Fruit fly (Drosophila melanogaster) whole organism, embryonic: ENCODE data around the gene Sclp.

Source experiments
- B-H2 ChIP-seq: fragments of 200-800 bp; sonication (Bioruptor generic); optimal IDR thresholded peaks from 2 replicates; lab custom pipeline; 2018; ENCODE audit warnings: missing biosample characterization, mild to moderate bottlenecking, missing genetic modification characterization
- Bdp1 ChIP-seq: fragments of 200-800 bp; sonication (Bioruptor generic); optimal IDR thresholded peaks from 3 replicates; lab custom pipeline; 2016; ENCODE audit warnings: missing biosample characterization, missing genetic modification characterization
- Bteb2 ChIP-seq: fragments of 200-800 bp; sonication (Bioruptor generic); optimal IDR thresholded peaks from 2 replicates; lab custom pipeline; 2016; ENCODE audit warnings: missing biosample characterization, missing genetic modification characterization
- C15 ChIP-seq: fragments of 200-800 bp; sonication (Bioruptor generic); IDR thresholded peaks from 3 replicates; pipeline ENCODE4 v1.3.6; 2022; ENCODE audit warnings: missing biosample characterization, missing genetic modification characterization
- CG10565 ChIP-seq: fragments of 200-800 bp; sonication (Bioruptor generic); optimal IDR thresholded peaks from 3 replicates; lab custom pipeline; 2016; ENCODE audit warnings: missing biosample characterization, mild to moderate bottlenecking, missing genetic modification characterization
- CG13624 ChIP-seq: fragments of 200-800 bp; sonication (Bioruptor generic); optimal IDR thresholded peaks from 2 replicates; lab custom pipeline; 2016; ENCODE audit warnings: missing biosample characterization, missing genetic modification characterization
- CG14014 ChIP-seq: fragments of 200-800 bp; sonication (Bioruptor generic); IDR thresholded peaks from 2 replicates; pipeline ENCODE4 v1.3.6; 2022; ENCODE audit warnings: missing biosample characterization, missing genetic modification characterization
- CG14860 ChIP-seq: fragments of 200-800 bp; sonication (Bioruptor generic); IDR thresholded peaks from 3 replicates; pipeline ENCODE4 v1.3.6; 2022; ENCODE audit warnings: missing biosample characterization, missing genetic modification characterization; ENCODE audit not compliant: partially characterized antibody
- CG14965 ChIP-seq: fragments of 200-800 bp; sonication (Bioruptor generic); optimal IDR thresholded peaks from 2 replicates; lab custom pipeline; 2016; ENCODE audit warnings: missing biosample characterization, missing genetic modification characterization, borderline replicate concordance
- CG15601 ChIP-seq: fragments of 200-800 bp; sonication (Bioruptor generic); optimal IDR thresholded peaks from 3 replicates; lab custom pipeline; 2019; ENCODE audit warnings: missing biosample characterization, mild to moderate bottlenecking, missing genetic modification characterization, moderate library complexity
- CG16813 ChIP-seq: fragments of 200-800 bp; sonication (Bioruptor generic); IDR thresholded peaks from 3 replicates; pipeline ENCODE4 v1.3.6; 2022; ENCODE audit warnings: missing biosample characterization, missing genetic modification characterization; ENCODE audit not compliant: partially characterized antibody
- CG17829 ChIP-seq: fragments of 200-800 bp; optimal IDR thresholded peaks from 2 replicates; lab custom pipeline; 2019; ENCODE audit warnings: missing biosample characterization, mild to moderate bottlenecking, missing genetic modification characterization, moderate library complexity
- CG2678 ChIP-seq: fragments of 200-800 bp; sonication (Bioruptor generic); optimal IDR thresholded peaks from 3 replicates; lab custom pipeline; 2019; ENCODE audit warnings: missing biosample characterization, mild to moderate bottlenecking, missing genetic modification characterization, moderate library complexity
- CG2712 ChIP-seq: fragments of 200-800 bp; optimal IDR thresholded peaks from 3 replicates; lab custom pipeline; 2019; ENCODE audit warnings: missing biosample characterization, mild to moderate bottlenecking, missing genetic modification characterization, moderate library complexity
- CG31365 ChIP-seq: fragments of 200-800 bp; sonication (Bioruptor generic); optimal IDR thresholded peaks from 2 replicates; lab custom pipeline; 2018; ENCODE audit warnings: missing biosample characterization, mild to moderate bottlenecking, missing genetic modification characterization
- CG34224 ChIP-seq: fragments of 200-800 bp; sonication (Bioruptor generic); IDR thresholded peaks from 3 replicates; pipeline ENCODE4 v1.3.6; 2022; ENCODE audit warnings: missing biosample characterization, missing genetic modification characterization; ENCODE audit not compliant: partially characterized antibody
- CG4360 ChIP-seq: fragments of 200-800 bp; sonication (Bioruptor generic); IDR thresholded peaks from 2 replicates; pipeline ENCODE4 v1.3.6; 2022; ENCODE audit warnings: missing biosample characterization, missing genetic modification characterization
- CG4424 ChIP-seq: fragments of 200-800 bp; sonication (Bioruptor generic); optimal IDR thresholded peaks from 3 replicates; lab custom pipeline; 2016; ENCODE audit warnings: missing biosample characterization, missing genetic modification characterization
- CG9876 ChIP-seq: fragments of 200-800 bp; sonication (Bioruptor generic); optimal IDR thresholded peaks from 2 replicates; lab custom pipeline; 2016; ENCODE audit warnings: missing biosample characterization, missing genetic modification characterization
- CHES-1-like ChIP-seq: fragments of 200-800 bp; sonication (Bioruptor generic); optimal IDR thresholded peaks from 2 replicates; lab custom pipeline; 2016; ENCODE audit warnings: missing biosample characterization, missing genetic modification characterization
- D19B ChIP-seq: fragments of 200-800 bp; sonication (Bioruptor generic); optimal IDR thresholded peaks from 2 replicates; lab custom pipeline; 2017; ENCODE audit warnings: missing biosample characterization, mild to moderate bottlenecking, missing genetic modification characterization
- Dek ChIP-seq: fragments of 200-800 bp; sonication (Bioruptor generic); optimal IDR thresholded peaks from 3 replicates; lab custom pipeline; 2019; ENCODE audit warnings: missing biosample characterization, mild to moderate bottlenecking, missing genetic modification characterization, moderate library complexity
- HHEX ChIP-seq: fragments of 200-800 bp; sonication (Bioruptor generic); optimal IDR thresholded peaks from 3 replicates; lab custom pipeline; 2017; ENCODE audit warnings: missing biosample characterization, mild to moderate bottlenecking, missing genetic modification characterization, missing genetic modification reagents
- HLH54F ChIP-seq: fragments of 200-800 bp; sonication (Bioruptor generic); optimal IDR thresholded peaks from 3 replicates; lab custom pipeline; 2016; ENCODE audit warnings: missing biosample characterization, missing genetic modification characterization
- HmgD ChIP-seq: fragments of 200-800 bp; sonication (Bioruptor generic); optimal IDR thresholded peaks from 3 replicates; lab custom pipeline; 2016; ENCODE audit warnings: missing biosample characterization, missing genetic modification characterization
- Meics ChIP-seq: fragments of 200-800 bp; sonication (Bioruptor generic); optimal IDR thresholded peaks from 2 replicates; lab custom pipeline; 2017; ENCODE audit warnings: missing biosample characterization, mild to moderate bottlenecking, missing genetic modification characterization
- Nf-YC ChIP-seq: fragments of 200-800 bp; optimal IDR thresholded peaks from 3 replicates; lab custom pipeline; 2019; ENCODE audit warnings: missing biosample characterization, mild to moderate bottlenecking, missing genetic modification characterization, moderate library complexity
- Sin3A ChIP-seq: fragments of >200 bp; optimal IDR thresholded peaks from 2 replicates; lab custom pipeline; 2018
- Trl ChIP-seq, 3 experiments: fragments of >200 bp in 2 of 3; fragments of 200-800 bp in 1 of 3; sonication (Bioruptor generic) in 1 of 3; optimal IDR thresholded peaks; 2 replicates in 1 of 3; 3 replicates in 2 of 3; lab custom pipeline; 2016 to 2017; ENCODE audit warnings: missing biosample characterization in 1 of 3, missing genetic modification characterization in 1 of 3
- Usf ChIP-seq: fragments of 200-800 bp; sonication (Bioruptor generic); optimal IDR thresholded peaks from 2 replicates; lab custom pipeline; 2017; ENCODE audit warnings: missing genotype, missing biosample characterization, missing genetic modification characterization
- Xbp1 ChIP-seq: fragments of 200-800 bp; sonication (Bioruptor generic); optimal IDR thresholded peaks from 3 replicates; lab custom pipeline; 2016; ENCODE audit warnings: missing biosample characterization, mild to moderate bottlenecking, missing genetic modification characterization
- ac ChIP-seq: fragments of 200-800 bp; sonication (Bioruptor generic); optimal IDR thresholded peaks from 3 replicates; lab custom pipeline; 2017; ENCODE audit warnings: missing biosample characterization, mild to moderate bottlenecking, missing genetic modification characterization
- ash1 ChIP-seq: fragments of 200-800 bp; sonication (Bioruptor generic); optimal IDR thresholded peaks from 2 replicates; lab custom pipeline; 2018; ENCODE audit warnings: missing biosample characterization, mild to moderate bottlenecking, missing genetic modification characterization
- caup ChIP-seq: fragments of 200-800 bp; sonication (Bioruptor generic); optimal IDR thresholded peaks from 3 replicates; lab custom pipeline; 2017; ENCODE audit warnings: missing biosample characterization, mild to moderate bottlenecking, missing genetic modification characterization, moderate library complexity; ENCODE audit not compliant: severe bottlenecking
- chif ChIP-seq, 2 experiments: fragments of 200-800 bp; sonication (Bioruptor generic); optimal IDR thresholded peaks; 3 replicates each; lab custom pipeline; 2016; ENCODE audit warnings: missing biosample characterization in 2 of 2, missing genetic modification characterization in 2 of 2
- chinmo ChIP-seq: fragments of 200-800 bp; sonication (Bioruptor generic); IDR thresholded peaks from 4 replicates; pipeline ENCODE4 v1.3.6; 2022; ENCODE audit warnings: missing biosample characterization, missing genetic modification characterization; ENCODE audit not compliant: partially characterized antibody
- dati ChIP-seq: fragments of 200-800 bp; sonication (Bioruptor generic); IDR thresholded peaks from 2 replicates; pipeline ENCODE4 v1.3.6; 2022; ENCODE audit warnings: missing biosample characterization, missing genetic modification characterization
- fd96Cb ChIP-seq: fragments of 200-800 bp; sonication (Bioruptor generic); optimal IDR thresholded peaks from 2 replicates; lab custom pipeline; 2018; ENCODE audit warnings: missing biosample characterization, mild to moderate bottlenecking, missing genetic modification characterization, moderate library complexity
- gfzf ChIP-seq: fragments of 200-800 bp; sonication (Bioruptor generic); optimal IDR thresholded peaks from 2 replicates; lab custom pipeline; 2016; ENCODE audit warnings: missing biosample characterization, mild to moderate bottlenecking, missing genetic modification characterization, moderate library complexity
- gt ChIP-seq: fragments of 200-800 bp; sonication (Bioruptor generic); IDR thresholded peaks from 2 replicates; pipeline ENCODE4 v1.3.6; 2022; ENCODE audit warnings: missing biosample characterization, missing genetic modification characterization
- her ChIP-seq: fragments of 200-800 bp; sonication (Bioruptor generic); optimal IDR thresholded peaks from 2 replicates; lab custom pipeline; 2016; ENCODE audit warnings: missing biosample characterization, missing genetic modification characterization
- knrl ChIP-seq: fragments of 200-800 bp; sonication (Bioruptor generic); IDR thresholded peaks from 3 replicates; pipeline ENCODE4 v1.3.6; 2022; ENCODE audit warnings: missing biosample characterization, missing genetic modification characterization; ENCODE audit not compliant: partially characterized antibody
- lab ChIP-seq: fragments of 200-800 bp; sonication (Bioruptor generic); optimal IDR thresholded peaks from 3 replicates; lab custom pipeline; 2017; ENCODE audit warnings: missing biosample characterization, missing genetic modification characterization, mild to moderate bottlenecking, moderate library complexity, missing genetic modification reagents
- nerfin-2 ChIP-seq: fragments of 200-800 bp; sonication (Bioruptor generic); IDR thresholded peaks from 2 replicates; pipeline ENCODE4 v1.3.6; 2022; ENCODE audit warnings: missing biosample characterization, missing genetic modification characterization; ENCODE audit not compliant: partially characterized antibody
- pzg ChIP-seq: fragments of 200-800 bp; sonication (Bioruptor generic); optimal IDR thresholded peaks from 3 replicates; lab custom pipeline; 2018; ENCODE audit warnings: missing biosample characterization, mild to moderate bottlenecking, missing genetic modification characterization, moderate library complexity
- tgo ChIP-seq: fragments of 200-800 bp; sonication (Bioruptor generic); IDR thresholded peaks from 3 replicates; pipeline ENCODE4 v1.3.6; 2022; ENCODE audit warnings: missing biosample characterization, missing genetic modification characterization
- tll ChIP-seq, 2 experiments: fragments of 200-800 bp in 1 of 2; fragments of >200 bp in 1 of 2; sonication (Bioruptor generic) in 1 of 2; optimal IDR thresholded peaks; 2 replicates each; lab custom pipeline; 2017 to 2019; ENCODE audit warnings: missing biosample characterization in 2 of 2, missing genetic modification characterization in 2 of 2, mild to moderate bottlenecking in 1 of 2, moderate library complexity in 1 of 2
- tna ChIP-seq: fragments of 200-800 bp; sonication (Bioruptor generic); IDR thresholded peaks from 2 replicates; pipeline ENCODE4 v1.3.6; 2022; ENCODE audit warnings: missing biosample characterization, missing genetic modification characterization; ENCODE audit not compliant: partially characterized antibody
- vnd ChIP-seq: fragments of 200-800 bp; sonication (Bioruptor generic); IDR thresholded peaks from 3 replicates; pipeline ENCODE4 v1.3.6; 2022; ENCODE audit warnings: missing biosample characterization, missing genetic modification characterization; ENCODE audit not compliant: partially characterized antibody

Gene Sclp

DNA sequence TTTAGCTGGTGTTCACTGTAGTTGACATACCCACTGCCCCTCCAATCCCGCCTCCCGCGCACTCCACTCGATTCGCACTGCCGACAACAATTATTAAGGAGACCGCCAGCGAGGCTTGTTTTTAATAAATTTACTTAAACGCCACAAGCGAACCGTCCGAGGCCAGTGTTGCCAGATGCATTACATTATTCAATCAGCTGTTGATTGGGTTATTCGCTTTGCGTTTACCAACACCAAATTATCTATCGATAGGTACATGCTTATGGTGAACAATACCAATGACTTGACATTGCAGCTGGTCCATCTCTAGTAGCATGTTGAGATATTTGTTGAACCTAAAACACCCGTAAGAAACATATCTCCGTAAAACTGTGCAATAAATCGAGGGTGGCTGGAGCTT is 37.5 kb downstream of the Sclp start, which contains the start of the genes CG10353 and SelG (continued):
- TF ChIP-seq HHEX (GFP tag; lab: Kevin White, UChicago) (peak; percentile 2), Sin3A (peak; percentile 35), Meics (peak; percentile 8), CG2678 (tag; lab: Kevin White, UChicago) (peak; percentile 13), vnd (peak; percentile 63), Bteb2 (GFP tag; lab: Kevin White, UChicago) (peak; percentile 41), CG2712 (tag; lab: Kevin White, UChicago) (peak; percentile 61), her (GFP tag; lab: Kevin White, UChicago) (peak; percentile 57), Trl (optimal IDR thresholded peaks at IDR 0.05; lab: Kevin White, UChicago) (no peak), Trl (GFP tag; optimal IDR thresholded peaks at IDR 0.05; lab: Kevin White, UChicago) (peak; percentile 45), CG17829 (peak; percentile 51), CG10565 (no peak), D19B (GFP tag; lab: Kevin White, UChicago) (no peak), C15 (no peak), CG4424 (GFP tag; lab: Kevin White, UChicago) (peak; percentile 27), CHES-1-like (GFP tag; lab: Kevin White, UChicago) (peak; percentile 70), ash1 (GFP tag; lab: Kevin White, UChicago) (peak; percentile 10), tgo (GFP tag; lab: Robert Waterston, UW) (peak; percentile 20; the same call in 1 of the 3 replicates), gt (GFP tag; lab: Robert Waterston, UW) (no peak), tll (GFP tag; optimal IDR thresholded peaks at IDR 0.05; lab: Kevin White, UChicago) (peak in 1 of 2 experiments; percentile 36), B-H2 (peak; percentile 87), Dek (tag; lab: Kevin White, UChicago) (no peak), CG14965 (GFP tag; lab: Kevin White, UChicago) (no peak), Bdp1 (GFP tag; lab: Kevin White, UChicago) (peak; percentile 51), pzg (GFP tag; lab: Kevin White, UChicago) (peak; percentile 93), CG16813 (peak; percentile 79), CG4360 (GFP tag; lab: Robert Waterston, UW) (no peak), gfzf (peak; percentile 37), chinmo (GFP tag; lab: Robert Waterston, UW) (peak; percentile 74; the same call in 2 of the 4 replicates), fd96Cb (no peak), dati (GFP tag; lab: Robert Waterston, UW) (no peak), tna (GFP tag; lab: Robert Waterston, UW) (peak; percentile 65), HmgD (peak; percentile 53), knrl (GFP tag; lab: Robert Waterston, UW) (peak; percentile 83), ac (GFP tag; lab: Kevin White, UChicago) (no peak), Nf-YC (peak; percentile 22), Usf (GFP tag; lab: Kevin White, UChicago) (no peak), lab (GFP tag; lab: Kevin White, UChicago) (peak; percentile 51), CG14014 (no peak), CG13624 (peak; percentile 59), CG34224 (GFP tag; lab: Robert Waterston, UW) (peak; percentile 94), nerfin-2 (peak; percentile 56; the same call in 1 of the 2 replicates), CG15601 (tag; lab: Kevin White, UChicago) (peak; percentile 47), CG14860 (GFP tag; lab: Robert Waterston, UW) (peak; percentile 65), HLH54F (GFP tag; lab: Kevin White, UChicago) (peak; percentile 56), CG31365 (tag; lab: Kevin White, UChicago) (no peak), caup (peak; percentile 32), Xbp1 (GFP tag; lab: Kevin White, UChicago) (peak; percentile 42), chif (GFP tag; optimal IDR thresholded peaks at IDR 0.05; lab: Kevin White, UChicago) (peak; percentile 18 to 26), CG9876 (GFP tag; lab: Kevin White, UChicago) (no peak)
